Fruit fly (Drosophila melanogaster) whole organism, wandering third instar larva: Measurements from ENCODE around the gene NT1.

Experiments
- Abd-B ChIP-seq: fragments of >200 bp; optimal IDR thresholded peaks from 2 replicates; lab custom pipeline; 2017; ENCODE audit warnings: missing biosample characterization, missing genetic modification characterization
- CG32264 ChIP-seq: fragments of 200-800 bp; sonication (Bioruptor generic); optimal IDR thresholded peaks from 2 replicates; lab custom pipeline; 2016; ENCODE audit warnings: missing biosample characterization, missing genetic modification characterization
- CG9705 ChIP-seq: fragments of 200-800 bp; sonication (Bioruptor generic); optimal IDR thresholded peaks from 2 replicates; lab custom pipeline; 2018; ENCODE audit warnings: missing biosample characterization, mild to moderate bottlenecking, missing genetic modification characterization
- CrebA ChIP-seq: fragments of 200-800 bp; sonication (Bioruptor generic); optimal IDR thresholded peaks from 2 replicates; lab custom pipeline; 2016; ENCODE audit warnings: missing biosample characterization, mild to moderate bottlenecking, missing genetic modification characterization, borderline replicate concordance
- Dfd ChIP-seq: fragments of >200 bp; optimal IDR thresholded peaks from 2 replicates; lab custom pipeline; 2017; ENCODE audit warnings: missing biosample characterization, missing genetic modification characterization
- Dif ChIP-seq: fragments of 200-275, 200-300 bp; sonication (Bioruptor generic); optimal IDR thresholded peaks from 2 replicates; lab custom pipeline; 2018; ENCODE audit warnings: missing biosample characterization, missing genetic modification characterization; ENCODE audit not compliant: partially characterized antibody
- GATAd ChIP-seq: sonication (Bioruptor generic); optimal IDR thresholded peaks from 2 replicates; lab custom pipeline; 2016; ENCODE audit warnings: missing biosample characterization, missing genetic modification characterization
- HLH106 ChIP-seq: fragments of 200-800 bp; optimal IDR thresholded peaks from 3 replicates; lab custom pipeline; 2019; ENCODE audit warnings: missing biosample characterization, mild to moderate bottlenecking, missing genetic modification characterization, moderate library complexity
- Hnf4 ChIP-seq: fragments of 200-800 bp; sonication (Bioruptor generic); optimal IDR thresholded peaks from 2 replicates; lab custom pipeline; 2016; ENCODE audit warnings: missing biosample characterization, mild to moderate bottlenecking, missing genetic modification characterization
- Hr78 ChIP-seq: fragments of >200 bp; optimal IDR thresholded peaks from 2 replicates; lab custom pipeline; 2017; ENCODE audit warnings: missing biosample characterization, missing genetic modification characterization
- Hr83 ChIP-seq: fragments of 200-300 bp; sonication (Bioruptor generic); optimal IDR thresholded peaks from 2 replicates; lab custom pipeline; 2016; ENCODE audit warnings: missing biosample characterization, mild to moderate bottlenecking, missing genetic modification characterization, moderate library complexity; ENCODE audit not compliant: poor library complexity, severe bottlenecking
- Jra ChIP-seq: sonication (Bioruptor generic); optimal IDR thresholded peaks from 2 replicates; lab custom pipeline; 2016; ENCODE audit warnings: missing biosample characterization, missing genetic modification characterization
- Mio ChIP-seq: sonication (Bioruptor generic); optimal IDR thresholded peaks from 2 replicates; lab custom pipeline; 2016; ENCODE audit warnings: missing biosample characterization, missing genetic modification characterization
- Myc ChIP-seq: fragments of >200 bp; optimal IDR thresholded peaks from 2 replicates; lab custom pipeline; 2017
- N ChIP-seq: fragments of >200 bp; optimal IDR thresholded peaks from 2 replicates; lab custom pipeline; 2018; ENCODE audit warnings: missing biosample characterization, missing external identifiers, missing genetic modification characterization
- OdsH ChIP-seq: fragments of 200-800 bp; sonication (Bioruptor generic); optimal IDR thresholded peaks from 2 replicates; lab custom pipeline; 2016; ENCODE audit warnings: missing biosample characterization, mild to moderate bottlenecking, missing genetic modification characterization
- Rel ChIP-seq, 2 experiments: fragments of 200-800 bp; sonication (Bioruptor generic) in 1 of 2; optimal IDR thresholded peaks; 2 replicates in 1 of 2; 3 replicates in 1 of 2; lab custom pipeline; 2016 to 2019; ENCODE audit warnings: mild to moderate bottlenecking in 2 of 2, missing biosample characterization in 2 of 2, missing genetic modification characterization in 2 of 2, moderate library complexity in 1 of 2
- Sp1 ChIP-seq: fragments of 200-800 bp; sonication (Bioruptor generic); optimal IDR thresholded peaks from 3 replicates; lab custom pipeline; 2019; ENCODE audit warnings: missing biosample characterization, mild to moderate bottlenecking, missing genetic modification characterization, moderate library complexity
- Vsx2 ChIP-seq: fragments of 200-300, 225-300 bp; sonication (Bioruptor generic); optimal IDR thresholded peaks from 2 replicates; lab custom pipeline; 2018; ENCODE audit warnings: missing biosample characterization, missing genetic modification characterization; ENCODE audit not compliant: partially characterized antibody
- br ChIP-seq: fragments of 200-800 bp; sonication (Bioruptor generic); optimal IDR thresholded peaks from 2 replicates; lab custom pipeline; 2016; ENCODE audit warnings: missing biosample characterization, missing genetic modification characterization
- brk ChIP-seq: fragments of 200-800 bp; sonication (Bioruptor generic); optimal IDR thresholded peaks from 2 replicates; lab custom pipeline; 2016; ENCODE audit warnings: missing biosample characterization, mild to moderate bottlenecking, missing genetic modification characterization
- dl ChIP-seq, 2 experiments: fragments of 175-275, 200-275 bp in 1 of 2; fragments of 200-275 bp in 1 of 2; sonication (Bioruptor generic); optimal IDR thresholded peaks; lab custom pipeline; 2018; ENCODE audit warnings: mild to moderate bottlenecking in 2 of 2, missing biosample characterization in 2 of 2, missing genetic modification characterization in 2 of 2, moderate library complexity in 2 of 2; ENCODE audit not compliant: partially characterized antibody in 2 of 2, insufficient read depth in 1 of 2
- dmrt93B ChIP-seq: fragments of 200-800 bp; sonication (Bioruptor generic); optimal IDR thresholded peaks from 2 replicates; lab custom pipeline; 2018; ENCODE audit warnings: missing biosample characterization, mild to moderate bottlenecking, missing genetic modification characterization
- dsf ChIP-seq: sonication (Bioruptor generic); optimal IDR thresholded peaks from 2 replicates; lab custom pipeline; 2016; ENCODE audit warnings: missing biosample characterization, missing genetic modification characterization, borderline replicate concordance
- ey ChIP-seq: fragments of 200-800 bp; sonication (Bioruptor generic); optimal IDR thresholded peaks from 2 replicates; lab custom pipeline; 2016; ENCODE audit warnings: missing biosample characterization, missing genetic modification characterization
- foxo ChIP-seq, 2 experiments: fragments of 200-800 bp; sonication (Bioruptor generic); optimal IDR thresholded peaks; 2 replicates in 1 of 2; 3 replicates in 1 of 2; lab custom pipeline; 2016 to 2017; ENCODE audit warnings: missing biosample characterization in 2 of 2, missing genetic modification characterization in 2 of 2
- fru ChIP-seq: fragments of 200-800 bp; sonication (Bioruptor generic); optimal IDR thresholded peaks from 3 replicates; lab custom pipeline; 2016; ENCODE audit warnings: missing biosample characterization, mild to moderate bottlenecking, missing genetic modification characterization
- h ChIP-seq: fragments of 200-800 bp; sonication (Bioruptor generic); optimal IDR thresholded peaks from 3 replicates; lab custom pipeline; 2016; ENCODE audit warnings: missing biosample characterization, mild to moderate bottlenecking, missing genetic modification characterization
- jim ChIP-seq: fragments of 175-275, 200-325 bp; sonication (Bioruptor generic); optimal IDR thresholded peaks from 2 replicates; lab custom pipeline; 2016; ENCODE audit warnings: missing biosample characterization, mild to moderate bottlenecking, missing genetic modification characterization
- lola ChIP-seq: fragments of >200 bp; optimal IDR thresholded peaks from 2 replicates; lab custom pipeline; 2017; ENCODE audit warnings: missing biosample characterization, missing genetic modification characterization
- pan ChIP-seq: fragments of >200 bp; optimal IDR thresholded peaks from 2 replicates; lab custom pipeline; 2017
- psq ChIP-seq: fragments of 200-800 bp; sonication (Bioruptor generic); optimal IDR thresholded peaks from 3 replicates; lab custom pipeline; 2017; ENCODE audit warnings: missing biosample characterization, mild to moderate bottlenecking, missing genetic modification characterization, moderate library complexity
- rgr ChIP-seq: fragments of 200-800 bp; sonication (Bioruptor generic); optimal IDR thresholded peaks from 3 replicates; lab custom pipeline; 2016; ENCODE audit warnings: missing biosample characterization, mild to moderate bottlenecking, missing genetic modification characterization
- sage ChIP-seq: fragments of 200-800 bp; sonication (Bioruptor generic); optimal IDR thresholded peaks from 2 replicates; lab custom pipeline; 2016; ENCODE audit warnings: missing biosample characterization, mild to moderate bottlenecking, missing genetic modification characterization
- sv ChIP-seq: fragments of 200-800 bp; sonication (Bioruptor generic); optimal IDR thresholded peaks from 3 replicates; lab custom pipeline; 2016; ENCODE audit warnings: missing biosample characterization, missing genetic modification characterization
- tai ChIP-seq: sonication (Bioruptor generic); optimal IDR thresholded peaks from 2 replicates; lab custom pipeline; 2016; ENCODE audit warnings: missing biosample characterization, missing genetic modification characterization
- usp ChIP-seq: fragments of >200 bp; optimal IDR thresholded peaks from 2 replicates; lab custom pipeline; 2017; ENCODE audit warnings: missing biosample characterization, missing genetic modification characterization

NT1 gene

DNA sequence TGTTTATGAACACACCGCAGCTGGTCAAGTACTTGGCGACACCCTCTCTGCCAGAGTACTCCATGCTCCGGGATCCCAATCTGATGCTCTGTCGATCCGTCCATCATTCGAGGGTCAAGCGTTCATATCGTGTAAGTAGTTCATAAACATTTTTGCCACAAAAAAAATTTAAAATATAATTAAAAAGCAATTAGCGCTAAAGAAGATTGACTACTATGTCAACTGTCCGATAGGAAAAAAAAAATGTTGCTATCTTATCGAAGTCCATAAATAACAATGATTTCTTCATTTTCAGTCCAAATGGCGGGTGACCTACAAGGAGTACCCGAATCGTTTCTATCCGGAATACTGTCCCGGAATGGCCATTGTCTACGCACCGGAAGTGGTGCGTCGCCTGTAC lies 43.6 kb upstream of the NT1 start:
- TF ChIP-seq Dif (GFP tag; lab: Kevin White, UChicago), result no peak
- no peak for TF ChIP-seq Jra (GFP tag; lab: Kevin White, UChicago)
- TF ChIP-seq Sp1 (GFP tag; lab: Kevin White, UChicago), result no peak
- TF ChIP-seq N (GFP tag; lab: Kevin White, UChicago), result no peak
- TF ChIP-seq GATAd, result no peak
- TF ChIP-seq psq, result no peak
- no peak for TF ChIP-seq CrebA (GFP tag; lab: Kevin White, UChicago)

DNA sequence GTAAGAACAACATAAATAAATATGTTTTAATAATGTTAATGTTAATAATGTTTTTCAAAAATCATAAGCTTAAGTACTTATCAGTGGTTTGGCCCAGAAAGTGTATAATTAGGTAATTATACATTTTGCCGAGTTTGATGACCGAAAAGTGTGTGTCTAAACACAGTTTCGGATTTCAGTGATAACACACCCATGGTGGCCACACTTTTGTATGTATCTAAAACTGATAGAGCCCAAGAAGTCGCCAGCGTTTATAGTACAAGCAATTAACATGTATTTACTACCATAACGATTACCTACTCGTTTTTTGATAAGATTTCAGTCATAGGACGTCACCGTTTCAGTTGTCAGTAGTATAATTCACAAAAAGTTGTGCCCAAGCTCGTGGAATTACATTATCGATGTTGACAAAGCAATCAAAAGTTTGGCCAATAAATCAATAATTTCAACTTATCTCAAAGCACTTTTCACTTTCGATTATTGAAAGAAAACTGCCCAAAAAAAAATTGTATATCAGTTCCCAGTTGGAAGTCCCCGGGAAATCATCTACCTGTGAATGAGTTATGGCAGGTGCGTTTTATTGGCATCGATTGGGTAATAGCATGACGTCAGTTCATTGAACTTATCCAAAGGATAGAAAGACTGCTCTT lies 42.0 kb upstream of the NT1 start:
- no peak for TF ChIP-seq h (GFP tag; lab: Kevin White, UChicago)
- no peak for TF ChIP-seq Rel (GFP tag; optimal IDR thresholded peaks at IDR 0.05; lab: Kevin White, UChicago)
- TF ChIP-seq Rel (tag; optimal IDR thresholded peaks at IDR 0.05; lab: Kevin White, UChicago), result peak; percentile 51

DNA sequence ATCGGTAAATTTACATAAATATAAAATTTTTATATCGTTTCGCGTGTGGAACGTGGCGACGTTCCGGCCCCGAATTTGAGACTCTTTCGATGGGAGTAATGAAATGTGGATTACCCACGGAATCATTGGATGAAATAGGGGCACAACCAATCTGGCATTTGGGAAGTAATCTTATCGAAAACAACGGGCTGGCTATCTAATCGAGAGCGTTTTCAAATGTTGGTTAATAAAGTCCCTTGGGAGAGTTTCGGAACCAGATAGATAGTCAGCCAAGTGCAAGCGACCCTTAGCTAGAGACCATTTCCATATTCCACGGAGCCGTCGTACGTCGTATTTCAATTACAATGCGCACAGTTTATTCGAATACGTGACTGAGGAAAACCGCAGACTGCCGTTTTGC lies 41.1 kb upstream of the NT1 start:
- no peak for TF ChIP-seq N (GFP tag; lab: Kevin White, UChicago)
- TF ChIP-seq Rel (GFP tag; optimal IDR thresholded peaks at IDR 0.05; lab: Kevin White, UChicago), result no peak
- peak; percentile 54 for TF ChIP-seq Rel (tag; optimal IDR thresholded peaks at IDR 0.05; lab: Kevin White, UChicago)

DNA sequence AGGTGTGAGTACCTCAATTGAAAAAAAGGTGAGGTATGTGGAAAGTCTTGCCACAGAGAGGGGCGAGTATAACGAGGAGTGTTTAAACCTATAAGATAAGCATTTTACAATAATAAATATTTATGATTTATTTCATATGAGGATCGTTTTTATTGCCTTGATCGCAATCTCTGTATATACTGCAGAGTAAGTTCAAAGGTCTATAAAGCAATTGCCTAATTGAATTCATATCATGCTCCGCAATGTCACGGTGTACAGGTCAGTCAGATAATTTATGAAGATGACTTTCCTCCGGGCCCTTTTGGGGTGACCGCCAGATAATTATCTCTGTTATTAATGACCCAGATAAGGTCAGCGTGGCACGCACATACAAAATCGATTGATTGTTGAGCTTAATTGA lies 40.1 kb upstream of the NT1 start:
- TF ChIP-seq rgr (GFP tag; lab: Kevin White, UChicago), result no peak
- no peak for TF ChIP-seq dmrt93B (GFP tag; lab: Kevin White, UChicago)
- TF ChIP-seq sage (GFP tag; lab: Kevin White, UChicago), result no peak
- TF ChIP-seq tai (GFP tag; lab: Kevin White, UChicago), result no peak
- TF ChIP-seq GATAd, result no peak
- no peak for TF ChIP-seq N (GFP tag; lab: Kevin White, UChicago)
- TF ChIP-seq Hr78, result no peak
- TF ChIP-seq Myc (lab: Kevin White, UChicago), result no peak
- no peak for TF ChIP-seq dl (GFP tag; optimal IDR thresholded peaks at IDR 0.05; lab: Kevin White, UChicago; ENCODE audit: insufficient read depth in 1 of 2, partially characterized antibody in 2 of 2)
- TF ChIP-seq Jra (GFP tag; lab: Kevin White, UChicago), result no peak
- TF ChIP-seq fru (GFP tag; lab: Kevin White, UChicago), result no peak
- no peak for TF ChIP-seq dsf (GFP tag; lab: Kevin White, UChicago)
- no peak for TF ChIP-seq Dfd (GFP tag; lab: Kevin White, UChicago)
- no peak for TF ChIP-seq Mio
- TF ChIP-seq Hr83, result no peak
- TF ChIP-seq Vsx2 (GFP tag; lab: Kevin White, UChicago), result no peak
- no peak for TF ChIP-seq lola (GFP tag; lab: Kevin White, UChicago)
- no peak for TF ChIP-seq brk (GFP tag; lab: Kevin White, UChicago)
- TF ChIP-seq, all 38 proteins: peak for 0

DNA sequence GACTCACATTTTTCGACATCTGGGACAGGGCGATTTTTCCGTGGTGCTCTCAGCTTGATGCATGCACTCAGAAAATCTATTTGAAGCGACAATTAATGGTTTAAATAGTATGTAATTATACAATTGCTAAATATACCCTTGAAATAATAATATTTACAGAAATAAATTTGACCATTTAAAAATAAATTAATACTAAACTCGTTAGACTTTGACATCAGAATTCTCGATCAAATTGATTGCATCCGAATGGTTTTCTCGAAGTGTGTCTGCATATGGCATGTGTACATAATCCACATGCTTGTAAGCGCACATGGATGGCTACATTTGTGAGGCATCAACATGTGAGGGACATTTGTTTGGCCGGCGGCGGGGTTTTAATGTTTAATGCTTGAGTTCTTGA lies 38.4 kb upstream of the NT1 start:
- no peak for TF ChIP-seq Dfd (GFP tag; lab: Kevin White, UChicago)
- peak; percentile 53 for TF ChIP-seq Hnf4
- no peak for TF ChIP-seq Jra (GFP tag; lab: Kevin White, UChicago)
- TF ChIP-seq CrebA (GFP tag; lab: Kevin White, UChicago), result no peak
- TF ChIP-seq Sp1 (GFP tag; lab: Kevin White, UChicago), result peak; percentile 67
- peak; percentile 67 for TF ChIP-seq ey (GFP tag; lab: Kevin White, UChicago)
- peak in 1 of 2 experiments; percentile 64 for TF ChIP-seq foxo (GFP tag; optimal IDR thresholded peaks at IDR 0.05; lab: Kevin White, UChicago)
- peak; percentile 67 for TF ChIP-seq HLH106 (tag; lab: Kevin White, UChicago)
- no peak for TF ChIP-seq Hr83
- no peak for TF ChIP-seq pan
- no peak for TF ChIP-seq Vsx2 (GFP tag; lab: Kevin White, UChicago)
- no peak for TF ChIP-seq CG9705
- TF ChIP-seq Mio, result no peak
- TF ChIP-seq CG32264 (GFP tag; lab: Kevin White, UChicago), result no peak
- peak; percentile 65 for TF ChIP-seq fru (GFP tag; lab: Kevin White, UChicago)
- TF ChIP-seq jim, result no peak
- TF ChIP-seq tai (GFP tag; lab: Kevin White, UChicago), result peak; percentile 44
- TF ChIP-seq Hr78, result no peak
- TF ChIP-seq N (GFP tag; lab: Kevin White, UChicago), result no peak
- no peak for TF ChIP-seq Myc (lab: Kevin White, UChicago)
- TF ChIP-seq dl (GFP tag; optimal IDR thresholded peaks at IDR 0.05; lab: Kevin White, UChicago; ENCODE audit: insufficient read depth in 1 of 2, partially characterized antibody in 2 of 2), result no peak
- no peak for TF ChIP-seq GATAd
- TF ChIP-seq Dif (GFP tag; lab: Kevin White, UChicago), result no peak
- peak; percentile 20 for TF ChIP-seq sv
- peak; percentile 54 for TF ChIP-seq brk (GFP tag; lab: Kevin White, UChicago)
- TF ChIP-seq OdsH (GFP tag; lab: Kevin White, UChicago), result peak; percentile 76
- peak; percentile 68 for TF ChIP-seq h (GFP tag; lab: Kevin White, UChicago)
- no peak for TF ChIP-seq Abd-B
- peak; percentile 54 for TF ChIP-seq br (GFP tag; lab: Kevin White, UChicago)
- TF ChIP-seq rgr (GFP tag; lab: Kevin White, UChicago), result peak; percentile 67
- TF ChIP-seq psq, result peak; percentile 66
- peak; percentile 29 for TF ChIP-seq Rel (GFP tag; optimal IDR thresholded peaks at IDR 0.05; lab: Kevin White, UChicago)
- TF ChIP-seq Rel (tag; optimal IDR thresholded peaks at IDR 0.05; lab: Kevin White, UChicago), result no peak
- TF ChIP-seq usp (GFP tag; lab: Kevin White, UChicago), result no peak
